Worm (Caenorhabditis elegans): Measurements from ENCODE around the gene Y39C12A.9.

DNA sequence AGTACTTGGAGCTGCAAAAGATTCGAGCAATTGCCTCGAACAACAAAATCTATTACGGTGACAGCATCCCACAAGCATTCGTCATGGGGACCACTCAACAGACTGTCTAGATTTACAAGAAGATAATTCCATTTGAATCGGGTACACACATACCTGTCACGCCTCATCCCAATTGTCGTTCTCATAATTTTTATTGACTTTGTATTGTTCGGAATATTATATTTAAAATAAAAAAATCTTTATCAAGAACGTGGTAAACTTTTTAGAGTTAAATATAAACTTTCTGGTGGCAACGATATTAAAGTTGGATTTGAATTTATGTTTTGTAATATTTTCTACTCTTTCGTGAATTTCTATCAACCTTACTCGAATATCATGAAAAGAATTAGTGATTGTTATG, 30.1 kb upstream of the Y39C12A.9 start, which contains the start of gene C42C1.9:
- TF ChIP-seq blmp-1 (tag; optimal IDR thresholded peaks at IDR 0.05; ENCODE audit: insufficient read depth) (no peak), R02D3.7 (tag; optimal IDR thresholded peaks at IDR 0.05) (no peak), nhr-237 (tag; optimal IDR thresholded peaks at IDR 0.05) (no peak), snpc-4 (tag; optimal IDR thresholded peaks at IDR 0.05) (no peak), sma-9 (GFP tag; optimal IDR thresholded peaks at IDR 0.05) (no peak), sma-9 (tag; optimal IDR thresholded peaks at IDR 0.05) (no peak)

Measured in whole organism, L2 larva.